Worm (Caenorhabditis elegans) whole organism, young adult: Measurements from ENCODE around the gene oac-51.
"Not testable (repeated sequence)": the region's sequence is repeated elsewhere in the genome, so short reads cannot be mapped to it uniquely, and the experiment has no call there.

Experiments
- T26A5.8 ChIP-seq: sonication (generic microtip); optimal IDR thresholded peaks from 2 replicates; lab custom pipeline; 2016; ENCODE audit warnings: missing genetic modification characterization, missing compliant biosample characterization
- hmg-1.2 ChIP-seq: fragments of 200-800 bp; sonication (Bioruptor generic); IDR thresholded peaks from 2 replicates; pipeline ENCODE4 v1.3.6; 2022; ENCODE audit warnings: missing genetic modification reagents, missing genetic modification characterization, missing compliant biosample characterization
- hsf-1 ChIP-seq: fragments of 200-800 bp; sonication (Bioruptor generic); IDR thresholded peaks from 2 replicates; pipeline ENCODE4 v1.3.6; 2022; ENCODE audit warnings: missing genetic modification reagents, missing genetic modification characterization, missing compliant biosample characterization
- let-607 ChIP-seq, 2 experiments: fragments of 200-800 bp in 1 of 2; sonication (Bioruptor generic) in 1 of 2; sonication (generic microtip) in 1 of 2; optimal IDR thresholded peaks; 2 replicates each; lab custom pipeline; 2016 to 2018; ENCODE audit warnings: mild to moderate bottlenecking in 2 of 2, missing compliant biosample characterization in 2 of 2, missing genetic modification characterization in 2 of 2, moderate library complexity in 2 of 2, missing genotype in 1 of 2
- nhr-80 ChIP-seq: sonication (generic microtip); optimal IDR thresholded peaks from 2 replicates; lab custom pipeline; 2016; ENCODE audit warnings: missing genetic modification characterization, missing compliant biosample characterization
- pbrm-1 ChIP-seq: fragments of 200-800 bp; sonication (Bioruptor generic); IDR thresholded peaks from 2 replicates; pipeline ENCODE4 v1.3.6; 2022; ENCODE audit warnings: missing genetic modification reagents, missing genetic modification characterization, missing compliant biosample characterization
- unc-62 ChIP-seq: fragments of 150-350 bp; optimal IDR thresholded peaks from 2 replicates; lab custom pipeline; 2014; ENCODE audit warnings: missing biosample characterization, missing genetic modification reagents, missing genetic modification characterization

ce11 chrIV:4389427-4389826 is 52.8 kb downstream of the oac-51 start:
- TF ChIP-seq unc-62 (GFP tag; lab: Kevin White, UChicago); T26A5.8; let-607 (tag; optimal IDR thresholded peaks at IDR 0.05; lab: Kevin White, UChicago); hsf-1 (GFP tag; lab: Robert Waterston, UW); nhr-80 (tag; lab: Kevin White, UChicago); hmg-1.2 (GFP tag; lab: Robert Waterston, UW): not testable (repeated sequence)
- 0 out of 2 replicates have a peak, but pooled peaks have one; percentile 2 for TF ChIP-seq pbrm-1 (GFP tag; lab: Robert Waterston, UW)
